Fruit fly (Drosophila melanogaster) whole organism, embryonic: Measurements from ENCODE around the gene Snx6.

Experiments used
- CG10366 ChIP-seq: fragments of 200-800 bp; sonication (Bioruptor generic); IDR thresholded peaks from 2 replicates; pipeline ENCODE4 v1.3.6; 2022; ENCODE audit warnings: missing biosample characterization, missing genetic modification characterization
- CG10431 ChIP-seq: fragments of 200-800 bp; sonication (Bioruptor generic); optimal IDR thresholded peaks from 3 replicates; lab custom pipeline; 2018; ENCODE audit warnings: missing biosample characterization, mild to moderate bottlenecking, missing genetic modification characterization
- CG11696 ChIP-seq: fragments of 200-800 bp; sonication (Bioruptor generic); IDR thresholded peaks from 2 replicates; pipeline ENCODE4 v1.3.6; 2022; ENCODE audit warnings: missing biosample characterization, missing genetic modification characterization
- CG11723 ChIP-seq: fragments of 200-800 bp; sonication (Bioruptor generic); optimal IDR thresholded peaks from 2 replicates; lab custom pipeline; 2017; ENCODE audit warnings: missing biosample characterization, mild to moderate bottlenecking, missing genetic modification characterization
- CG13424 ChIP-seq: fragments of 200-800 bp; sonication (Bioruptor generic); optimal IDR thresholded peaks from 2 replicates; lab custom pipeline; 2019; ENCODE audit warnings: missing biosample characterization, mild to moderate bottlenecking, missing genetic modification characterization, moderate library complexity
- CG13624 ChIP-seq: fragments of 200-800 bp; sonication (Bioruptor generic); optimal IDR thresholded peaks from 2 replicates; lab custom pipeline; 2016; ENCODE audit warnings: missing biosample characterization, missing genetic modification characterization
- CG14860 ChIP-seq: fragments of 200-800 bp; sonication (Bioruptor generic); IDR thresholded peaks from 3 replicates; pipeline ENCODE4 v1.3.6; 2022; ENCODE audit warnings: missing biosample characterization, missing genetic modification characterization; ENCODE audit not compliant: partially characterized antibody
- CG15073 ChIP-seq: fragments of 200-800 bp; sonication (Bioruptor generic); optimal IDR thresholded peaks from 2 replicates; lab custom pipeline; 2016; ENCODE audit warnings: missing biosample characterization, missing genetic modification characterization
- CG1603 ChIP-seq: fragments of 200-800 bp; sonication (Bioruptor generic); optimal IDR thresholded peaks from 2 replicates; lab custom pipeline; 2019; ENCODE audit warnings: missing biosample characterization, mild to moderate bottlenecking, missing genetic modification characterization, moderate library complexity
- CG1647 ChIP-seq: fragments of 200-800 bp; sonication (Bioruptor generic); optimal IDR thresholded peaks from 3 replicates; lab custom pipeline; 2016; ENCODE audit warnings: missing biosample characterization, missing genetic modification characterization
- CG17359 ChIP-seq: fragments of 200-800 bp; sonication (Bioruptor generic); optimal IDR thresholded peaks from 3 replicates; lab custom pipeline; 2018; ENCODE audit warnings: missing biosample characterization, mild to moderate bottlenecking, missing genetic modification characterization, moderate library complexity
- CG2120 ChIP-seq: fragments of 200-800 bp; sonication (Bioruptor generic); optimal IDR thresholded peaks from 3 replicates; lab custom pipeline; 2016; ENCODE audit warnings: missing biosample characterization, missing genetic modification characterization
- CG2678 ChIP-seq: fragments of 200-800 bp; sonication (Bioruptor generic); optimal IDR thresholded peaks from 3 replicates; lab custom pipeline; 2019; ENCODE audit warnings: missing biosample characterization, mild to moderate bottlenecking, missing genetic modification characterization, moderate library complexity
- CG30403 ChIP-seq: fragments of 200-800 bp; sonication (Bioruptor generic); optimal IDR thresholded peaks from 3 replicates; lab custom pipeline; 2016; ENCODE audit warnings: missing biosample characterization, missing genetic modification characterization
- CG34224 ChIP-seq: fragments of 200-800 bp; sonication (Bioruptor generic); IDR thresholded peaks from 3 replicates; pipeline ENCODE4 v1.3.6; 2022; ENCODE audit warnings: missing biosample characterization, missing genetic modification characterization; ENCODE audit not compliant: partially characterized antibody
- CG6689 ChIP-seq: fragments of 200-800 bp; sonication (Bioruptor generic); IDR thresholded peaks from 2 replicates; pipeline ENCODE4 v1.3.6; 2022; ENCODE audit warnings: missing biosample characterization, missing genetic modification characterization
- CG6765 ChIP-seq: fragments of 200-800 bp; sonication (Bioruptor generic); optimal IDR thresholded peaks from 3 replicates; lab custom pipeline; 2017; ENCODE audit warnings: missing biosample characterization, mild to moderate bottlenecking, missing genetic modification characterization
- CG6813 ChIP-seq: fragments of 200-800 bp; sonication (Bioruptor generic); optimal IDR thresholded peaks from 2 replicates; lab custom pipeline; 2017; ENCODE audit warnings: missing biosample characterization, missing genetic modification characterization, mild to moderate bottlenecking, moderate library complexity, missing genetic modification reagents
- CG7271 ChIP-seq: fragments of 200-800 bp; sonication (Bioruptor generic); optimal IDR thresholded peaks from 2 replicates; lab custom pipeline; 2018; ENCODE audit warnings: missing biosample characterization, mild to moderate bottlenecking, missing genetic modification characterization, moderate library complexity
- CG7745 ChIP-seq: fragments of 200-800 bp; sonication (Bioruptor generic); optimal IDR thresholded peaks from 2 replicates; lab custom pipeline; 2018; ENCODE audit warnings: missing biosample characterization, mild to moderate bottlenecking, missing genetic modification characterization, moderate library complexity
- CG9215 ChIP-seq: fragments of 200-800 bp; sonication (Bioruptor generic); IDR thresholded peaks from 2 replicates; pipeline ENCODE4 v1.3.6; 2022; ENCODE audit warnings: missing biosample characterization, missing genetic modification characterization
- CG9437 ChIP-seq: fragments of 200-800 bp; sonication (Bioruptor generic); optimal IDR thresholded peaks from 2 replicates; lab custom pipeline; 2018; ENCODE audit warnings: missing biosample characterization, mild to moderate bottlenecking, missing genetic modification characterization
- CG9797 ChIP-seq: fragments of 200-800 bp; sonication (Bioruptor generic); optimal IDR thresholded peaks from 3 replicates; lab custom pipeline; 2018; ENCODE audit warnings: missing biosample characterization, mild to moderate bottlenecking, missing genetic modification characterization
- CTCF ChIP-seq: fragments of 200-800 bp; sonication (Bioruptor generic); optimal IDR thresholded peaks from 2 replicates; lab custom pipeline; 2017; ENCODE audit warnings: missing biosample characterization, mild to moderate bottlenecking, missing genetic modification characterization, moderate library complexity
- D ChIP-seq, 2 experiments: fragments of 200-800 bp in 1 of 2; fragments of >200 bp in 1 of 2; sonication (Bioruptor generic) in 1 of 2; optimal IDR thresholded peaks; 2 replicates in 1 of 2; 3 replicates in 1 of 2; lab custom pipeline; 2017; ENCODE audit warnings: mild to moderate bottlenecking in 1 of 2, missing biosample characterization in 1 of 2, missing genetic modification characterization in 1 of 2, missing genetic modification reagents in 1 of 2
- Dip3 ChIP-seq: fragments of 200-800 bp; sonication (Bioruptor generic); optimal IDR thresholded peaks from 3 replicates; lab custom pipeline; 2016; ENCODE audit warnings: missing biosample characterization, missing genetic modification characterization
- Doc3 ChIP-seq: fragments of 200-800 bp; sonication (Bioruptor generic); IDR thresholded peaks from 3 replicates; pipeline ENCODE4 v1.3.6; 2022; ENCODE audit warnings: missing biosample characterization, missing genetic modification characterization; ENCODE audit not compliant: partially characterized antibody
- Dp ChIP-seq: fragments of 200-800 bp; sonication (Bioruptor generic); optimal IDR thresholded peaks from 2 replicates; lab custom pipeline; 2018; ENCODE audit warnings: missing biosample characterization, mild to moderate bottlenecking, missing genetic modification characterization, moderate library complexity
- E2f2 ChIP-seq: fragments of 200-800 bp; sonication (Bioruptor generic); IDR thresholded peaks from 2 replicates; pipeline ENCODE4 v1.3.6; 2022; ENCODE audit warnings: missing biosample characterization, missing genetic modification characterization
- Hsf ChIP-seq: fragments of 200-800 bp; sonication (Bioruptor generic); optimal IDR thresholded peaks from 3 replicates; lab custom pipeline; 2016; ENCODE audit warnings: missing biosample characterization, missing genetic modification characterization
- Lim3 ChIP-seq: fragments of 200-800 bp; sonication (Bioruptor generic); IDR thresholded peaks from 2 replicates; pipeline ENCODE4 v1.3.6; 2022; ENCODE audit warnings: missing biosample characterization, missing genetic modification characterization
- Mrtf ChIP-seq: fragments of 200-800 bp; sonication (Bioruptor generic); IDR thresholded peaks from 3 replicates; pipeline ENCODE4 v1.3.6; 2022; ENCODE audit warnings: missing biosample characterization, missing genetic modification characterization
- Nf-YB ChIP-seq: fragments of 200-800 bp; sonication (Bioruptor generic); optimal IDR thresholded peaks from 3 replicates; lab custom pipeline; 2019; ENCODE audit warnings: missing biosample characterization, mild to moderate bottlenecking, missing genetic modification characterization, moderate library complexity
- Ptx1 ChIP-seq: fragments of 200-800 bp; sonication (Bioruptor generic); IDR thresholded peaks from 2 replicates; pipeline ENCODE4 v1.3.6; 2022; ENCODE audit warnings: missing biosample characterization, missing genetic modification characterization
- YL-1 ChIP-seq: fragments of 200-800 bp; sonication (Bioruptor generic); optimal IDR thresholded peaks from 3 replicates; lab custom pipeline; 2017; ENCODE audit warnings: missing biosample characterization, mild to moderate bottlenecking, missing genetic modification characterization
- abd-A ChIP-seq: fragments of 200-800 bp; sonication (Bioruptor generic); optimal IDR thresholded peaks from 3 replicates; lab custom pipeline; 2019; ENCODE audit warnings: missing biosample characterization, mild to moderate bottlenecking, missing genetic modification characterization, moderate library complexity
- ash1 ChIP-seq: fragments of 200-800 bp; sonication (Bioruptor generic); optimal IDR thresholded peaks from 2 replicates; lab custom pipeline; 2018; ENCODE audit warnings: missing biosample characterization, mild to moderate bottlenecking, missing genetic modification characterization
- eyg ChIP-seq: fragments of 200-800 bp; sonication (Bioruptor generic); optimal IDR thresholded peaks from 3 replicates; lab custom pipeline; 2016; ENCODE audit warnings: missing biosample characterization, missing genetic modification characterization
- fru ChIP-seq: fragments of >200 bp; optimal IDR thresholded peaks from 2 replicates; lab custom pipeline; 2017
- jing ChIP-seq: fragments of 200-800 bp; sonication (Bioruptor generic); optimal IDR thresholded peaks from 2 replicates; lab custom pipeline; 2018; ENCODE audit warnings: missing biosample characterization, mild to moderate bottlenecking, missing genetic modification characterization
- lola ChIP-seq, 3 experiments: fragments of >200 bp in 2 of 3; fragments of 200-800 bp in 1 of 3; sonication (Bioruptor generic) in 1 of 3; optimal IDR thresholded peaks; 2 replicates each; lab custom pipeline; 2017 to 2019; ENCODE audit warnings: missing biosample characterization in 3 of 3, missing genetic modification characterization in 3 of 3, mild to moderate bottlenecking in 1 of 3, moderate library complexity in 1 of 3
- mld ChIP-seq: fragments of 200-800 bp; sonication (Bioruptor generic); IDR thresholded peaks from 3 replicates; pipeline ENCODE4 v1.3.6; 2022; ENCODE audit warnings: missing biosample characterization, missing genetic modification characterization; ENCODE audit not compliant: partially characterized antibody
- nau ChIP-seq: fragments of 200-800 bp; sonication (Bioruptor generic); optimal IDR thresholded peaks from 3 replicates; lab custom pipeline; 2017; ENCODE audit warnings: missing biosample characterization, mild to moderate bottlenecking, missing genetic modification characterization, missing genetic modification reagents
- pita ChIP-seq: fragments of 200-800 bp; sonication (Bioruptor generic); optimal IDR thresholded peaks from 2 replicates; lab custom pipeline; 2017; ENCODE audit warnings: missing biosample characterization, mild to moderate bottlenecking, missing genetic modification characterization
- psq ChIP-seq: fragments of 200-800 bp; sonication (Bioruptor generic); optimal IDR thresholded peaks from 2 replicates; lab custom pipeline; 2017; ENCODE audit warnings: missing biosample characterization, missing genetic modification characterization
- pum ChIP-seq: fragments of 200-800 bp; sonication (Bioruptor generic); optimal IDR thresholded peaks from 2 replicates; lab custom pipeline; 2016; ENCODE audit warnings: missing biosample characterization, missing genetic modification characterization
- pzg ChIP-seq: fragments of 200-800 bp; sonication (Bioruptor generic); optimal IDR thresholded peaks from 3 replicates; lab custom pipeline; 2018; ENCODE audit warnings: missing biosample characterization, mild to moderate bottlenecking, missing genetic modification characterization, moderate library complexity
- slp2 ChIP-seq: fragments of 200-800 bp; sonication (Bioruptor generic); optimal IDR thresholded peaks from 2 replicates; lab custom pipeline; 2016; ENCODE audit warnings: missing biosample characterization, missing genetic modification characterization
- stwl ChIP-seq: fragments of 200-800 bp; sonication (Bioruptor generic); optimal IDR thresholded peaks from 3 replicates; lab custom pipeline; 2018; ENCODE audit warnings: missing biosample characterization, mild to moderate bottlenecking, missing genetic modification characterization, moderate library complexity
- sug ChIP-seq: fragments of 200-800 bp; optimal IDR thresholded peaks from 2 replicates; lab custom pipeline; 2019; ENCODE audit warnings: missing biosample characterization, mild to moderate bottlenecking, missing genetic modification characterization, moderate library complexity
- vfl ChIP-seq: fragments of 200-800 bp; sonication (Bioruptor generic); optimal IDR thresholded peaks from 2 replicates; lab custom pipeline; 2016; ENCODE audit warnings: missing biosample characterization, missing genetic modification characterization

The Snx6 gene

DNA sequence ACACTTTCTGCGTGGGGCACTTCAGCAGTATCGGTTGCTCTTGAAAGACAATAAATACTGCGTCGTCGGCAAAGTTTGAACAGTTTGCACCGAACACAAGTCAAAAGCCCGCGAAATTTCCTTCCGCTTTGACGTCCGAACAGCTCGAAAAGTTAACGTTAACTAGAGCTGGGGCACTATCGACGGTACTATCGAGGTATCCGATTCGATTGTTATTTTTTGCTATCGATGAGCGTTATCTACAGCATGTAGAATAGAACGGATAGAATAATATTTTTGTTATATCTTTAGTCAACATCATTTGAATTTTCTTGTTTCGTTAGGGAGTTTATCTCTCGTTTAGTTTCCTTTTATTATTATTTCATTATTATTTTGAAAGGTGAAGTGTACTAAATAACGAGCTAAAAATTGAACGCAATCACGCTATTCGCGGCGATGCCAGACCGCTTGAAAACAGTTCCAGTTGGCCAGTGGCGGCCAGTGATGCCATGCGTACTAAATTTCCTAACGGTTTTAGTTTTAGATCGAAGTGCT, 19.2 kb upstream of the Snx6 start, which contains the start of gene Pvr (continued):
- TF ChIP-seq CG9215 (GFP tag; lab: Robert Waterston, UW) (no peak), CG7271 (tag; lab: Kevin White, UChicago) (no peak), Doc3 (GFP tag; lab: Robert Waterston, UW) (peak; percentile 97), vfl (no peak), D (optimal IDR thresholded peaks at IDR 0.05; lab: Kevin White, UChicago) (no peak), D (GFP tag; optimal IDR thresholded peaks at IDR 0.05; lab: Kevin White, UChicago) (no peak), slp2 (no peak), CG1647 (no peak), CG9437 (GFP tag; lab: Kevin White, UChicago) (peak; percentile 50), YL-1 (GFP tag; lab: Kevin White, UChicago) (no peak), CG6813 (GFP tag; lab: Kevin White, UChicago) (no peak), fru (no peak), E2f2 (GFP tag; lab: Robert Waterston, UW) (peak; percentile 72), jing (GFP tag; lab: Kevin White, UChicago) (no peak), Lim3 (GFP tag; lab: Robert Waterston, UW) (no peak), Nf-YB (GFP tag; lab: Kevin White, UChicago) (no peak), CG11723 (no peak), CG9797 (peak; percentile 40), sug (tag; lab: Kevin White, UChicago) (no peak), Dip3 (GFP tag; lab: Kevin White, UChicago) (no peak), Dp (GFP tag; lab: Kevin White, UChicago) (peak; percentile 66), psq (no peak), Hsf (GFP tag; lab: Kevin White, UChicago) (no peak), CG11696 (GFP tag; lab: Robert Waterston, UW) (no peak), stwl (tag; lab: Kevin White, UChicago) (peak; percentile 94), CG14860 (GFP tag; lab: Robert Waterston, UW) (peak; percentile 94), CG13624 (peak; percentile 51), CG10366 (GFP tag; lab: Robert Waterston, UW) (no peak), CG17359 (tag; lab: Kevin White, UChicago) (no peak), mld (GFP tag; lab: Robert Waterston, UW) (peak; percentile 82), eyg (GFP tag; lab: Kevin White, UChicago) (no peak), CG1603 (tag; lab: Kevin White, UChicago) (no peak), CG6765 (GFP tag; lab: Kevin White, UChicago) (no peak), pita (GFP tag; lab: Kevin White, UChicago) (no peak), CG30403 (GFP tag; lab: Kevin White, UChicago) (no peak), Mrtf (GFP tag; lab: Robert Waterston, UW) (no peak), CG2120 (no peak), CG34224 (GFP tag; lab: Robert Waterston, UW) (peak; percentile 85), CG6689 (no peak), ash1 (GFP tag; lab: Kevin White, UChicago) (no peak), Ptx1 (GFP tag; lab: Robert Waterston, UW) (no peak), nau (GFP tag; lab: Kevin White, UChicago) (no peak), CG15073 (no peak), abd-A (no peak), CG13424 (tag; lab: Kevin White, UChicago) (no peak), CG2678 (tag; lab: Kevin White, UChicago) (no peak), lola (GFP tag; optimal IDR thresholded peaks at IDR 0.05; lab: Kevin White, UChicago) (peak in 1 of 3 experiments; percentile 22), pum (GFP tag; lab: Kevin White, UChicago) (no peak), pzg (GFP tag; lab: Kevin White, UChicago) (peak; percentile 70), CTCF (peak; percentile 60), CG7745 (tag; lab: Kevin White, UChicago) (no peak), CG10431 (GFP tag; lab: Kevin White, UChicago) (no peak)
